Worm (Caenorhabditis elegans) whole organism, L4 larva: ENCODE measurements around the gene C25E10.4.

Experiments used
- ZK546.5 ChIP-seq, 2 experiments: sonication (generic microtip); optimal IDR thresholded peaks; 2 replicates each; lab custom pipeline; 2017; ENCODE audit warnings: missing biosample characterization in 2 of 2, missing genetic modification characterization in 2 of 2
- ama-1 ChIP-seq: fragments of 150-350 bp; optimal IDR thresholded peaks from 2 replicates; lab custom pipeline; 2014; ENCODE audit warnings: inconsistent platforms, mixed read lengths
- cey-2 ChIP-seq: sonication (generic microtip); optimal IDR thresholded peaks from 3 replicates; lab custom pipeline; 2017; ENCODE audit warnings: missing genetic modification characterization, mild to moderate bottlenecking, missing compliant biosample characterization, antibody characterized with exemption, borderline replicate concordance; ENCODE audit not compliant: insufficient read depth
- sdz-12 ChIP-seq: fragments of 200-800 bp; sonication (Bioruptor generic); optimal IDR thresholded peaks from 2 replicates; lab custom pipeline; 2018; ENCODE audit warnings: mild to moderate bottlenecking, missing genetic modification characterization, missing compliant biosample characterization

DNA sequence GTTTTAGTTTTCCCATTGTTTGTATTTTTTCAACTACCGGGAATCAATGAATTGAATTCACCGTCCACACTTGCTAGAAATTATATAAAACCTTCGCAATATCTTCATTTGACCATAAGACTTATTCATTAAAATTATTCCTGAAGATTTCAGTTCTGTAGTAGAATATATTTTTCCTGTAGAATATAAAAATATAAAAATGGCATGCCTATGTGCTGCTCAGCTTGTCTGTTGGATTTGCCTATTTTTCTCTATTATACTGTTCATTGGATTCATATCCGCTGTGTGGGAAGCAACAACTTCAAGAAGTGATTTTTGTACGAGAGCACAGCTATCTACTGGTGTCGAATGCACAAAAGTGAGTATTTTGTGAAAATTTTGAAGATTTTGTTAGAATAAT is 41.7 kb upstream of the C25E10.4 start, which contains the start of gene F59E11.6:
- TF ChIP-seq cey-2 (tag; lab: Kevin White, UChicago) (no peak), sdz-12 (no peak), ama-1 (lab: Kevin White, UChicago) (no peak), ZK546.5 (tag; optimal IDR thresholded peaks at IDR 0.05; lab: Kevin White, UChicago) (no peak)
